Worm (Caenorhabditis elegans) whole organism, young adult: Measurements from ENCODE around the gene kin-9.

Experiments
- B0035.1 ChIP-seq: sonication (generic microtip); optimal IDR thresholded peaks from 2 replicates; lab custom pipeline; 2016; ENCODE audit warnings: missing genetic modification characterization, mild to moderate bottlenecking, missing compliant biosample characterization, missing genotype, missing genetic modification reagents
- F57A8.1 ChIP-seq: fragments of 200-800 bp; sonication (Bioruptor generic); optimal IDR thresholded peaks from 2 replicates; lab custom pipeline; 2018; ENCODE audit warnings: mild to moderate bottlenecking, missing genetic modification characterization, moderate library complexity, missing compliant biosample characterization
- F57C9.4 ChIP-seq: sonication (generic microtip); optimal IDR thresholded peaks from 2 replicates; lab custom pipeline; 2017; ENCODE audit warnings: mild to moderate bottlenecking, missing genetic modification characterization, missing compliant biosample characterization
- T26A5.8 ChIP-seq: sonication (generic microtip); optimal IDR thresholded peaks from 2 replicates; lab custom pipeline; 2016; ENCODE audit warnings: missing genetic modification characterization, missing compliant biosample characterization
- gei-17 ChIP-seq: fragments of 200-800 bp; sonication (Bioruptor generic); optimal IDR thresholded peaks from 2 replicates; lab custom pipeline; 2018; ENCODE audit warnings: mild to moderate bottlenecking, missing genetic modification characterization, missing compliant biosample characterization
- nfya-1 ChIP-seq: sonication (generic microtip); optimal IDR thresholded peaks from 2 replicates; lab custom pipeline; 2017; ENCODE audit warnings: antibody characterized with exemption, missing compliant biosample characterization, missing genetic modification characterization, borderline replicate concordance; ENCODE audit not compliant: insufficient read depth
- rpc-1 ChIP-seq, 2 experiments: fragments of 150-350 bp in 1 of 2; sonication (generic microtip) in 1 of 2; optimal IDR thresholded peaks; 2 replicates each; lab custom pipeline; 2014 to 2018; ENCODE audit warnings: missing biosample characterization in 1 of 2, missing genetic modification characterization in 1 of 2, missing genetic modification reagents in 1 of 2, missing genotype in 1 of 2

DNA sequence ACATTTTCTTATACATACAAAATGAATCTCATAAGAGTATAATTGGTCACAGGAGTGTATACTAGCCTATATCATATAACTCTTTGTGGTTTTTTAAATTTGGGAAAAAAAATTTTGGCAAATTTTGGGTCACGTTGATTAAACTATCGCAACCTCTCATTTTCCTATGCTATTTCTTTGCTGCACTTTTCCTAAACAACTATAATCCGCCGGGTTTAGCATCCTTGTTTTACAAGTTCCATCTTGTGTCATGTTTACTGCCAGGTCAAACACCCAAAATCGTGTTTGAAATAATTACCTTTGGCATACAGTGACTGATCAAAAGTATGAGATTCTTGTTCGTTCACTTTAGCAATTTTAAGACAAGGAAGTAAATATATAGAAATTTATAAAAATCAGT, 24.2 kb upstream of the kin-9 start, which contains the start of gene sulp-3:
- no peak for TF ChIP-seq F57A8.1 (GFP tag; lab: Kevin White, UChicago)
- no peak for TF ChIP-seq B0035.1 (tag; lab: Kevin White, UChicago)
- TF ChIP-seq T26A5.8 (tag; lab: Kevin White, UChicago), result no peak
- TF ChIP-seq rpc-1 (optimal IDR thresholded peaks at IDR 0.05; lab: Kevin White, UChicago), result no peak
- TF ChIP-seq rpc-1 (tag; optimal IDR thresholded peaks at IDR 0.05; lab: Kevin White, UChicago), result no peak
- TF ChIP-seq F57C9.4 (tag; lab: Kevin White, UChicago), result no peak
- no peak for TF ChIP-seq gei-17 (GFP tag; lab: Kevin White, UChicago)
- TF ChIP-seq nfya-1, result no peak
